Fruit fly (Drosophila melanogaster): Measurements from ENCODE around the gene Actn.

The Actn gene

dm6 chrX:2080367-2080927 is 38.3 kb upstream of the Actn start, which contains the start of the genes CG16903 and Unc-76 (continued):
- peak in 1 of 2 experiments; percentile 2 for TF ChIP-seq salr (GFP tag; optimal IDR thresholded peaks at IDR 0.05)

- TF ChIP-seq pdm3 (GFP tag; optimal IDR thresholded peaks at IDR 0.05): no peak
- no peak for TF ChIP-seq Lpt (GFP tag; optimal IDR thresholded peaks at IDR 0.05)
- TF ChIP-seq dsx (GFP tag; optimal IDR thresholded peaks at IDR 0.05; ENCODE audit: poor library complexity, severe bottlenecking): no peak
- TF ChIP-seq net (GFP tag; optimal IDR thresholded peaks at IDR 0.05): no peak
- no peak for TF ChIP-seq Hr38 (GFP tag; optimal IDR thresholded peaks at IDR 0.05)
- no peak for TF ChIP-seq svp (GFP tag)
Measured at dm6 chrX:2076412-2077357, 34.6 kb upstream of the Actn start, which contains the start of gene CG4025. Gene CG4025 (plus strand): TSS chrX:2076966.

- TF ChIP-seq spab (GFP tag; optimal IDR thresholded peaks at IDR 0.05) (no peak), CG32006 (GFP tag; optimal IDR thresholded peaks at IDR 0.05) (no peak), CG15336 (GFP tag; IDR thresholded peaks at IDR 0.05) (peak; percentile 9; the same call in 1 of the 2 replicates), fkh (GFP tag; optimal IDR thresholded peaks at IDR 0.05) (no peak), CG16779 (tag; optimal IDR thresholded peaks at IDR 0.05) (no peak), Eip78C (GFP tag) (peak; percentile 33), CG3919 (GFP tag; optimal IDR thresholded peaks at IDR 0.05) (no peak), CG8632 (GFP tag; optimal IDR thresholded peaks at IDR 0.05) (no peak), OdsH (GFP tag; optimal IDR thresholded peaks at IDR 0.05) (peak; percentile 1), ss (GFP tag; optimal IDR thresholded peaks at IDR 0.05) (no peak), Ets21C (GFP tag; optimal IDR thresholded peaks at IDR 0.05) (no peak), Gug (GFP tag; IDR thresholded peaks at IDR 0.05) (no peak), CG10669 (GFP tag; optimal IDR thresholded peaks at IDR 0.05) (no peak), CG6163 (GFP tag; IDR thresholded peaks at IDR 0.05) (no peak), CG4318 (GFP tag; optimal IDR thresholded peaks at IDR 0.05) (no peak), CG8319 (GFP tag; optimal IDR thresholded peaks at IDR 0.05) (no peak), CG3032 (tag; optimal IDR thresholded peaks at IDR 0.05) (peak; percentile 30), dac (GFP tag; optimal IDR thresholded peaks at IDR 0.05) (no peak), topi (GFP tag; optimal IDR thresholded peaks at IDR 0.05) (peak; percentile 2), Hr39 (GFP tag; optimal IDR thresholded peaks at IDR 0.05) (no peak), dsx (GFP tag; optimal IDR thresholded peaks at IDR 0.05; ENCODE audit: poor library complexity, severe bottlenecking) (no peak), CG11294 (GFP tag; IDR thresholded peaks at IDR 0.05) (no peak), achi (GFP tag; optimal IDR thresholded peaks at IDR 0.05) (no peak), CG34406 (GFP tag; optimal IDR thresholded peaks at IDR 0.05) (no peak), Ets96B (tag; optimal IDR thresholded peaks at IDR 0.05) (no peak), Sox15 (GFP tag; optimal IDR thresholded peaks at IDR 0.05) (no peak), Met (GFP tag; optimal IDR thresholded peaks at IDR 0.05) (no peak), Eip75B (GFP tag; optimal IDR thresholded peaks at IDR 0.05) (no peak), CG10631 (GFP tag; optimal IDR thresholded peaks at IDR 0.05) (no peak), CG11902 (GFP tag; optimal IDR thresholded peaks at IDR 0.05) (no peak), svp (GFP tag) (peak; percentile 73), lz (GFP tag; optimal IDR thresholded peaks at IDR 0.05) (no peak), fd85E (GFP tag; optimal IDR thresholded peaks at IDR 0.05) (no peak), cyc (GFP tag; optimal IDR thresholded peaks at IDR 0.05) (no peak), CG1621 (tag; optimal IDR thresholded peaks at IDR 0.05) (no peak), net (GFP tag; optimal IDR thresholded peaks at IDR 0.05) (no peak), CG9139 (GFP tag; optimal IDR thresholded peaks at IDR 0.05) (no peak), CG6808 (GFP tag; optimal IDR thresholded peaks at IDR 0.05) (no peak), Eip93F (GFP tag; optimal IDR thresholded peaks at IDR 0.05) (no peak), CG7368 (GFP tag; optimal IDR thresholded peaks at IDR 0.05) (no peak), CG11762 (GFP tag; optimal IDR thresholded peaks at IDR 0.05; ENCODE audit: insufficient read depth) (no peak)
Measured at dm6 chrX:2075846-2076377, 33.8 kb upstream of the Actn start, which contains the start of gene CG4045. Gene CG4045 (minus strand): TSS chrX:2075900.
